Fruit fly (Drosophila melanogaster): ENCODE results near the gene CG8003.

Gene CG8003

dm6 chr3L:10698182-10698581, 36.9 kb downstream of the CG8003 start (continued):
- TF ChIP-seq Dip2 (GFP tag; IDR thresholded peaks at IDR 0.05), result no peak
- TF ChIP-seq Usf (GFP tag; optimal IDR thresholded peaks at IDR 0.05), result no peak
- no peak for TF ChIP-seq maf-S (GFP tag; optimal IDR thresholded peaks at IDR 0.05)
- TF ChIP-seq CG8944 (GFP tag; optimal IDR thresholded peaks at IDR 0.05), result no peak
- no peak for TF ChIP-seq luna (GFP tag; optimal IDR thresholded peaks at IDR 0.05)
- peak in 1 of 2 experiments; percentile 22 for TF ChIP-seq dpn (GFP tag; optimal IDR thresholded peaks at IDR 0.05)
- TF ChIP-seq Ssrp (tag; optimal IDR thresholded peaks at IDR 0.05), result no peak
- TF ChIP-seq Hr3 (GFP tag; optimal IDR thresholded peaks at IDR 0.05), result peak; percentile 1
- TF ChIP-seq cwo (GFP tag; optimal IDR thresholded peaks at IDR 0.05), result no peak
- TF ChIP-seq Dad (GFP tag; optimal IDR thresholded peaks at IDR 0.05), result no peak
- TF ChIP-seq CG8359 (GFP tag; optimal IDR thresholded peaks at IDR 0.05; ENCODE audit: borderline replicate concordance), result no peak
- peak; percentile 52 for TF ChIP-seq CG12659 (GFP tag; optimal IDR thresholded peaks at IDR 0.05)
- TF ChIP-seq phol (tag; optimal IDR thresholded peaks at IDR 0.05), result peak; percentile 52
- no peak for TF ChIP-seq Tbp (GFP tag; optimal IDR thresholded peaks at IDR 0.05)
- TF ChIP-seq gfzf (GFP tag; optimal IDR thresholded peaks at IDR 0.05), result peak; percentile 42
- no peak for TF ChIP-seq Nf-YB (GFP tag; optimal IDR thresholded peaks at IDR 0.05)
- TF ChIP-seq CG32532 (GFP tag; IDR thresholded peaks at IDR 0.05), result no peak
- no peak for TF ChIP-seq Ptx1 (GFP tag; IDR thresholded peaks at IDR 0.05)
- TF ChIP-seq pum (GFP tag; optimal IDR thresholded peaks at IDR 0.05), result no peak
- no peak for TF ChIP-seq D (optimal IDR thresholded peaks at IDR 0.05)
- TF ChIP-seq D (GFP tag; optimal IDR thresholded peaks at IDR 0.05), result no peak
- TF ChIP-seq Drgx (GFP tag; IDR thresholded peaks at IDR 0.05), result no peak
- TF ChIP-seq cg (GFP tag; optimal IDR thresholded peaks at IDR 0.05), result no peak
- no peak for TF ChIP-seq CG2889 (GFP tag; IDR thresholded peaks at IDR 0.05)

dm6 chr3L:10702216-10702615, 40.9 kb downstream of the CG8003 start:
- TF ChIP-seq lov (optimal IDR thresholded peaks at IDR 0.05) (no peak), lov (GFP tag; IDR thresholded peaks at IDR 0.05) (0 out of 3 replicates have a peak, but pooled peaks have one; percentile 53), Lim3 (GFP tag; IDR thresholded peaks at IDR 0.05) (no peak), CG2712 (tag; optimal IDR thresholded peaks at IDR 0.05) (no peak), CG15479 (GFP tag; optimal IDR thresholded peaks at IDR 0.05) (no peak), CG34422 (GFP tag; IDR thresholded peaks at IDR 0.05) (0 out of 3 replicates have a peak, but pooled peaks have one; percentile 9), CG18619 (GFP tag; optimal IDR thresholded peaks at IDR 0.05) (no peak), BEAF-32 (GFP tag; optimal IDR thresholded peaks at IDR 0.05) (no peak), Med (GFP tag) (peak; percentile 4), ken (GFP tag; IDR thresholded peaks at IDR 0.05) (no peak), chif (GFP tag; optimal IDR thresholded peaks at IDR 0.05) (no peak), seq (GFP tag; IDR thresholded peaks at IDR 0.05) (no peak), H2.0 (GFP tag; IDR thresholded peaks at IDR 0.05) (0 out of 2 replicates have a peak, but pooled peaks have one; percentile 6), CG7786 (GFP tag; optimal IDR thresholded peaks at IDR 0.05) (no peak), dysf (GFP tag; IDR thresholded peaks at IDR 0.05) (peak; percentile 23; the same call in 1 of the 3 replicates), fd102C (GFP tag; optimal IDR thresholded peaks at IDR 0.05) (no peak), eve (GFP tag; optimal IDR thresholded peaks at IDR 0.05) (no peak), ro (GFP tag; IDR thresholded peaks at IDR 0.05) (no peak), pzg (GFP tag; optimal IDR thresholded peaks at IDR 0.05) (no peak), CG11093 (GFP tag; IDR thresholded peaks at IDR 0.05) (no peak), abd-A (tag; optimal IDR thresholded peaks at IDR 0.05) (peak; percentile 62), chinmo (GFP tag; IDR thresholded peaks at IDR 0.05; ENCODE audit: partially characterized antibody) (0 out of 4 replicates have a peak, but pooled peaks have one; percentile 36), crc (GFP tag; optimal IDR thresholded peaks at IDR 0.05) (no peak), mirr (GFP tag; optimal IDR thresholded peaks at IDR 0.05) (peak; percentile 38), chn (GFP tag; optimal IDR thresholded peaks at IDR 0.05) (peak; percentile 18), sens (GFP tag) (peak; percentile 4), MBD-R2 (GFP tag; IDR thresholded peaks at IDR 0.05) (no peak)

All from whole organism, embryonic.